Worm (Caenorhabditis elegans): ENCODE results near the gene srxa-1.

srxa-1 gene

DNA sequence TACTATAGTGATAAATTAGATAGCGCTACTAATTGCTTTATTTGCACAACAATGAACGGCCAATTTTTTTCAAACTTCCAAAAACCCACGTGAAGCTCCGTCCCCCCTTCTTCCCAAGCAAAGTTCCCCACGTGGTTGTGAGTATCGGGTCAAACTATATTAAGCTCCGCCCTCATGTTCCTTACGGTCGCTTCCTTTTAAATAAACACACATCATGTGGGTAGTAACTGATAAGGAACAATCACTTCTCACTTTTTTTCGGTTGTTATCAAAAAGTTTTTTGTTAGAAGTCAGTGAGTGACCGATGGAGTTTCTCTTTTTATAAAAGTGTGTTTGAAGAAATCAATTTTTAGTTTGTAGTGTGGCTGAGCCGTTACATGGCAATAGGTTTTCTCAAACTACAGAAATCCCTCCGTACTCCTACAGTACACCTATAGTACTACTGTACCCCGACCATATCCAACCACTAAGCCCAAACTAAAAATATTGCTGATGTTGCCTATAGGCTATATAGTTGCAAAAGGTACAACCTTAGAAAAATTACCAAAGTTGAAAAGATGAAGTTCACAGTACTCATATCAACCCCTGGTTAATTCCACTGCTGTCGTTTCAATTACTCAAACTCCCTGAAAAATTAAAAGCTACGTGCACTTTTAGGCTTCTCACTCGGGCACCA, 19.4 kb upstream of the srxa-1 start (continued):
- TF ChIP-seq unc-39 (tag; optimal IDR thresholded peaks at IDR 0.05): no peak
- no peak for TF ChIP-seq spr-3 (GFP tag; optimal IDR thresholded peaks at IDR 0.05)
- no peak for TF ChIP-seq lin-29 (GFP tag; IDR thresholded peaks at IDR 0.05)
- TF ChIP-seq mdl-1 (tag; optimal IDR thresholded peaks at IDR 0.05): peak; percentile 50 to 91
- TF ChIP-seq nhr-237 (tag; optimal IDR thresholded peaks at IDR 0.05): no peak
- TF ChIP-seq aha-1 (tag): peak; percentile 99
- TF ChIP-seq dpl-1 (GFP tag; optimal IDR thresholded peaks at IDR 0.05): peak; percentile 11
- 0 out of 2 replicates have a peak, but pooled peaks have one; percentile 24 for TF ChIP-seq nhr-41 (GFP tag; IDR thresholded peaks at IDR 0.05)
- peak; percentile 65 for TF ChIP-seq php-3 (GFP tag; IDR thresholded peaks at IDR 0.05)
- TF ChIP-seq nhr-48 (tag; optimal IDR thresholded peaks at IDR 0.05): peak; percentile 79
- TF ChIP-seq Y105C5A.15 (GFP tag; IDR thresholded peaks at IDR 0.05): no peak
- no peak for TF ChIP-seq F10B5.3 (tag; optimal IDR thresholded peaks at IDR 0.05)
- no peak for TF ChIP-seq zfp-2 (tag; optimal IDR thresholded peaks at IDR 0.05)
- TF ChIP-seq Y48G9A.11 (GFP tag; IDR thresholded peaks at IDR 0.05): no peak
- TF ChIP-seq tag-97 (GFP tag; IDR thresholded peaks at IDR 0.05): no peak
- 0 out of 2 replicates have a peak, but pooled peaks have one; percentile 12 for TF ChIP-seq ctbp-1 (GFP tag; IDR thresholded peaks at IDR 0.05)
- no peak for TF ChIP-seq ZK337.2 (GFP tag; IDR thresholded peaks at IDR 0.05)
- no peak for TF ChIP-seq ama-1 (optimal IDR thresholded peaks at IDR 0.05)
- TF ChIP-seq madf-9 (GFP tag; conservative IDR thresholded peaks at IDR 0.05): no peak
- no peak for TF ChIP-seq jun-1 (tag; optimal IDR thresholded peaks at IDR 0.05)
- no peak for TF ChIP-seq mdt-29 (GFP tag; IDR thresholded peaks at IDR 0.05)
- TF ChIP-seq zip-11 (GFP tag; IDR thresholded peaks at IDR 0.05): no peak
- no peak for TF ChIP-seq ces-1 (GFP tag; optimal IDR thresholded peaks at IDR 0.05)
- peak; percentile 88 for TF ChIP-seq cey-2 (tag; optimal IDR thresholded peaks at IDR 0.05; ENCODE audit: borderline replicate concordance, insufficient read depth)
- TF ChIP-seq egl-43 (GFP tag; IDR thresholded peaks at IDR 0.05): no peak
- TF ChIP-seq daf-12 (tag; optimal IDR thresholded peaks at IDR 0.05): no peak
- TF ChIP-seq hif-1 (tag; optimal IDR thresholded peaks at IDR 0.05): peak in 1 of 2 experiments; percentile 56
- TF ChIP-seq unc-62 (GFP tag; optimal IDR thresholded peaks at IDR 0.05 in 1 of 2): peak in 1 of 2 experiments; percentile 96
- no peak for TF ChIP-seq unc-62 (tag; optimal IDR thresholded peaks at IDR 0.05)
- peak; percentile 90 for TF ChIP-seq hlh-11 (tag; optimal IDR thresholded peaks at IDR 0.05)
- peak; percentile 96 for TF ChIP-seq dve-1 (tag; optimal IDR thresholded peaks at IDR 0.05; ENCODE audit: insufficient read depth)
- no peak for TF ChIP-seq T26A8.4 (GFP tag; IDR thresholded peaks at IDR 0.05)
- TF ChIP-seq lin-15B (tag; optimal IDR thresholded peaks at IDR 0.05): no peak
- no peak for TF ChIP-seq nhr-76 (tag; optimal IDR thresholded peaks at IDR 0.05)
- no peak for TF ChIP-seq snpc-4 (tag; optimal IDR thresholded peaks at IDR 0.05)
- TF ChIP-seq pqm-1 (tag; optimal IDR thresholded peaks at IDR 0.05): peak; percentile 91
- TF ChIP-seq lin-39 (tag; optimal IDR thresholded peaks at IDR 0.05): no peak
- no peak for TF ChIP-seq unc-130 (GFP tag; optimal IDR thresholded peaks at IDR 0.05)
- TF ChIP-seq nhr-102 (tag; optimal IDR thresholded peaks at IDR 0.05): peak; percentile 59
- peak; percentile 84 for TF ChIP-seq dmd-6 (GFP tag; IDR thresholded peaks at IDR 0.05)
- TF ChIP-seq F26F4.8 (GFP tag; conservative IDR thresholded peaks at IDR 0.05): no peak
- peak in 1 of 2 experiments; percentile 36 for TF ChIP-seq daf-16 (GFP tag; optimal IDR thresholded peaks at IDR 0.05)
- peak; percentile 96 for TF ChIP-seq daf-16 (tag; optimal IDR thresholded peaks at IDR 0.05)
- TF ChIP-seq madf-5 (GFP tag; IDR thresholded peaks at IDR 0.05): no peak
- TF ChIP-seq lim-7 (GFP tag; IDR thresholded peaks at IDR 0.05): no peak
- TF ChIP-seq zfp-3 (GFP tag; conservative IDR thresholded peaks at IDR 0.05): no peak

Measured in whole organism, L4 larva.